Fruit fly (Drosophila melanogaster): ENCODE results near the gene Gr68a.

Gr68a gene

DNA sequence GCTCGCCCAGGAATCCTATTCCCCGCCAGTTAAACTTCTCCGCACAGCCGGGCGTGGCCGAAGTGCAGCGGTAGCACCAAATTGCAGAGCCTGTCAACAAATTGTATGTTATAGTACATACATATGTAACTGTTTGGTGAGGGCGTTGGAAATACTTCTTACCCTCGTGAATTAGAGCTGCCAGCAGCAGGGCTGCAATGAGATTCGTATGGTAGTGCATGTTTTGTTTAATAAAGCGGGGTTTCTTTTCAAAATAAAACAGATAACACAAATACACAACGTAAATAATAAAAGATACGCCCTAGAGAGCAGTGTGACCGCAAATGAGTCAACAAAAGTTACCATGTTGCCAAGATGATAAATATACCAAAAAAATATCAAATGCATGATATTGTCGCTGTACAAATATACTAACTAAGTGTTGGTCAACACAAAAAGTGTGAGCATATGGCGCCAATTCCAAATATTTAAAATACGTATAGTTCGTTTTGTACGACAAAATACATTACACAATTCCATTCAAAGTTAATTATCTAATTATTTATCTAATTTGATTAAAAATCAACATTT, 40.0 kb upstream of the Gr68a start, which contains the start of gene crim:
Gene crim, minus strand, starts transcription at position 328 of the 570 bp plus-strand sequence.
- TF ChIP-seq tj (GFP tag; optimal IDR thresholded peaks at IDR 0.05): no peak
- TF ChIP-seq CG33017 (tag; optimal IDR thresholded peaks at IDR 0.05): no peak
- no peak for TF ChIP-seq Clk (GFP tag; optimal IDR thresholded peaks at IDR 0.05)
- no peak for TF ChIP-seq cnc (optimal IDR thresholded peaks at IDR 0.05)
- no peak for TF ChIP-seq ovo (GFP tag; optimal IDR thresholded peaks at IDR 0.05)
- TF ChIP-seq kay (GFP tag; ENCODE audit: borderline replicate concordance): no peak
- TF ChIP-seq CG11617 (GFP tag; optimal IDR thresholded peaks at IDR 0.05): no peak
- peak; percentile 60 for TF ChIP-seq bab1 (GFP tag; optimal IDR thresholded peaks at IDR 0.05)
- TF ChIP-seq cic (GFP tag; optimal IDR thresholded peaks at IDR 0.05): peak; percentile 52
- no peak for TF ChIP-seq CG14711 (tag; optimal IDR thresholded peaks at IDR 0.05)
- peak; percentile 18 for TF ChIP-seq pad (GFP tag; optimal IDR thresholded peaks at IDR 0.05)
- no peak for TF ChIP-seq CG1620 (GFP tag; optimal IDR thresholded peaks at IDR 0.05)
- peak; percentile 15 for TF ChIP-seq Crg-1 (GFP tag; optimal IDR thresholded peaks at IDR 0.05)
- no peak for TF ChIP-seq Hr96 (GFP tag; optimal IDR thresholded peaks at IDR 0.05)
- TF ChIP-seq CG12768 (GFP tag; optimal IDR thresholded peaks at IDR 0.05): no peak
- TF ChIP-seq CG7045 (GFP tag; optimal IDR thresholded peaks at IDR 0.05): no peak
- no peak for TF ChIP-seq toe (GFP tag; optimal IDR thresholded peaks at IDR 0.05)
- peak; percentile 18 for TF ChIP-seq CG7101 (tag; optimal IDR thresholded peaks at IDR 0.05)
- no peak for TF ChIP-seq CG5204 (GFP tag; optimal IDR thresholded peaks at IDR 0.05)
- peak; percentile 37 for TF ChIP-seq Mnt (GFP tag; optimal IDR thresholded peaks at IDR 0.05)

- TF ChIP-seq bab1 (GFP tag; optimal IDR thresholded peaks at IDR 0.05) (no peak), cnc (optimal IDR thresholded peaks at IDR 0.05) (no peak), toe (GFP tag; optimal IDR thresholded peaks at IDR 0.05) (no peak), kay (GFP tag; ENCODE audit: borderline replicate concordance) (no peak), CG1620 (GFP tag; optimal IDR thresholded peaks at IDR 0.05) (no peak), CG14711 (tag; optimal IDR thresholded peaks at IDR 0.05) (no peak), cic (GFP tag; optimal IDR thresholded peaks at IDR 0.05) (no peak), CG5204 (GFP tag; optimal IDR thresholded peaks at IDR 0.05) (no peak), tj (GFP tag; optimal IDR thresholded peaks at IDR 0.05) (no peak), Hr96 (GFP tag; optimal IDR thresholded peaks at IDR 0.05) (no peak), CG11617 (GFP tag; optimal IDR thresholded peaks at IDR 0.05) (no peak), pad (GFP tag; optimal IDR thresholded peaks at IDR 0.05) (no peak), CG33017 (tag; optimal IDR thresholded peaks at IDR 0.05) (no peak), Clk (GFP tag; optimal IDR thresholded peaks at IDR 0.05) (no peak), CG7045 (GFP tag; optimal IDR thresholded peaks at IDR 0.05) (no peak)
Observed at dm6 chr3L:11711789-11712188, 39.3 kb upstream of the Gr68a start.

dm6 chr3L:11712839-11713238, 38.3 kb upstream of the Gr68a start:
- TF ChIP-seq cnc (optimal IDR thresholded peaks at IDR 0.05) (no peak), CG7045 (GFP tag; optimal IDR thresholded peaks at IDR 0.05) (no peak)

dm6 chr3L:11715187-11715586, 35.9 kb upstream of the Gr68a start, which contains the start of gene CG14132:
CG14132 (minus strand) TSS chr3L:11715285.
- no peak for TF ChIP-seq cnc (optimal IDR thresholded peaks at IDR 0.05)
- TF ChIP-seq CG12768 (GFP tag; optimal IDR thresholded peaks at IDR 0.05): no peak
- TF ChIP-seq CG14711 (tag; optimal IDR thresholded peaks at IDR 0.05): no peak
- TF ChIP-seq kay (GFP tag; ENCODE audit: borderline replicate concordance): no peak

DNA sequence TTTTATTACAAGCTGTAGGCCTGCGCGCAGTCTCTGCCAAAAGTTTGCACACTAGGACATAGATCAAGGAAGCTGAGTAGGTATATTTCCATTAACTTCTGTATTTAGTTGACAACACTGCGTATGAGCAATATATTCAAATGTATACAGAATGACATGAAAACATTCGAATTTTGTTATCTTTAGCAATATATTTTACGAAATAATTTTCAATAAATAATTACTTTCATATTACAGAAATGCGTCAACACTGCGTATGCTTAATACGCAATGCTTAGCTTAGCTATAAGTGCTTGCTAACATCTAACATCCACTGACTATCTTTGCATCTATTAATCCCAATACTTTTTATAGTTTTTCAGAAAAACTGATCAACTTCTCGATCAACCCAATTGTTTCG, 34.8 kb upstream of the Gr68a start:
- TF ChIP-seq Crg-1 (GFP tag; optimal IDR thresholded peaks at IDR 0.05) (no peak), pad (GFP tag; optimal IDR thresholded peaks at IDR 0.05) (no peak), CG14711 (tag; optimal IDR thresholded peaks at IDR 0.05) (no peak)

- TF ChIP-seq CG33017 (tag; optimal IDR thresholded peaks at IDR 0.05) (no peak), cnc (optimal IDR thresholded peaks at IDR 0.05) (no peak), Hr96 (GFP tag; optimal IDR thresholded peaks at IDR 0.05) (no peak), CG14711 (tag; optimal IDR thresholded peaks at IDR 0.05) (no peak), ovo (GFP tag; optimal IDR thresholded peaks at IDR 0.05) (no peak), Clk (GFP tag; optimal IDR thresholded peaks at IDR 0.05) (no peak), pad (GFP tag; optimal IDR thresholded peaks at IDR 0.05) (no peak), Mnt (GFP tag; optimal IDR thresholded peaks at IDR 0.05) (no peak), toe (GFP tag; optimal IDR thresholded peaks at IDR 0.05) (no peak), CG12768 (GFP tag; optimal IDR thresholded peaks at IDR 0.05) (no peak), tj (GFP tag; optimal IDR thresholded peaks at IDR 0.05) (no peak), Crg-1 (GFP tag; optimal IDR thresholded peaks at IDR 0.05) (no peak), kay (GFP tag; ENCODE audit: borderline replicate concordance) (no peak)
Observed at dm6 chr3L:11716899-11717298, 34.2 kb upstream of the Gr68a start.

dm6 chr3L:11717300-11717699, 33.8 kb upstream of the Gr68a start:
- TF ChIP-seq Mnt (GFP tag; optimal IDR thresholded peaks at IDR 0.05) (no peak), pad (GFP tag; optimal IDR thresholded peaks at IDR 0.05) (no peak), ovo (GFP tag; optimal IDR thresholded peaks at IDR 0.05) (no peak), Clk (GFP tag; optimal IDR thresholded peaks at IDR 0.05) (no peak), CG14711 (tag; optimal IDR thresholded peaks at IDR 0.05) (no peak)

All from whole organism, adult.